Fruit fly (Drosophila melanogaster) whole organism, wandering third instar larva: ENCODE data around the gene Clk.
A peak's percentile ranks its signal among the peaks of the same experiment; 100 is the strongest.

ENCODE experiments used
- Abd-B ChIP-seq: fragments of >200 bp; optimal IDR thresholded peaks from 2 replicates; lab custom pipeline; 2017; ENCODE audit warnings: missing biosample characterization, missing genetic modification characterization
- CG32264 ChIP-seq: fragments of 200-800 bp; sonication (Bioruptor generic); optimal IDR thresholded peaks from 2 replicates; lab custom pipeline; 2016; ENCODE audit warnings: missing biosample characterization, missing genetic modification characterization
- CG9705 ChIP-seq: fragments of 200-800 bp; sonication (Bioruptor generic); optimal IDR thresholded peaks from 2 replicates; lab custom pipeline; 2018; ENCODE audit warnings: missing biosample characterization, mild to moderate bottlenecking, missing genetic modification characterization
- CrebA ChIP-seq: fragments of 200-800 bp; sonication (Bioruptor generic); optimal IDR thresholded peaks from 2 replicates; lab custom pipeline; 2016; ENCODE audit warnings: missing biosample characterization, mild to moderate bottlenecking, missing genetic modification characterization, borderline replicate concordance
- Dfd ChIP-seq: fragments of >200 bp; optimal IDR thresholded peaks from 2 replicates; lab custom pipeline; 2017; ENCODE audit warnings: missing biosample characterization, missing genetic modification characterization
- Dif ChIP-seq: fragments of 200-275, 200-300 bp; sonication (Bioruptor generic); optimal IDR thresholded peaks from 2 replicates; lab custom pipeline; 2018; ENCODE audit warnings: missing biosample characterization, missing genetic modification characterization; ENCODE audit not compliant: partially characterized antibody
- GATAd ChIP-seq: sonication (Bioruptor generic); optimal IDR thresholded peaks from 2 replicates; lab custom pipeline; 2016; ENCODE audit warnings: missing biosample characterization, missing genetic modification characterization
- HLH106 ChIP-seq: fragments of 200-800 bp; optimal IDR thresholded peaks from 3 replicates; lab custom pipeline; 2019; ENCODE audit warnings: missing biosample characterization, mild to moderate bottlenecking, missing genetic modification characterization, moderate library complexity
- Hnf4 ChIP-seq: fragments of 200-800 bp; sonication (Bioruptor generic); optimal IDR thresholded peaks from 2 replicates; lab custom pipeline; 2016; ENCODE audit warnings: missing biosample characterization, mild to moderate bottlenecking, missing genetic modification characterization
- Hr78 ChIP-seq: fragments of >200 bp; optimal IDR thresholded peaks from 2 replicates; lab custom pipeline; 2017; ENCODE audit warnings: missing biosample characterization, missing genetic modification characterization
- Hr83 ChIP-seq: fragments of 200-300 bp; sonication (Bioruptor generic); optimal IDR thresholded peaks from 2 replicates; lab custom pipeline; 2016; ENCODE audit warnings: missing biosample characterization, mild to moderate bottlenecking, missing genetic modification characterization, moderate library complexity; ENCODE audit not compliant: poor library complexity, severe bottlenecking
- Jra ChIP-seq: sonication (Bioruptor generic); optimal IDR thresholded peaks from 2 replicates; lab custom pipeline; 2016; ENCODE audit warnings: missing biosample characterization, missing genetic modification characterization
- Mio ChIP-seq: sonication (Bioruptor generic); optimal IDR thresholded peaks from 2 replicates; lab custom pipeline; 2016; ENCODE audit warnings: missing biosample characterization, missing genetic modification characterization
- Myc ChIP-seq: fragments of >200 bp; optimal IDR thresholded peaks from 2 replicates; lab custom pipeline; 2017
- N ChIP-seq: fragments of >200 bp; optimal IDR thresholded peaks from 2 replicates; lab custom pipeline; 2018; ENCODE audit warnings: missing biosample characterization, missing external identifiers, missing genetic modification characterization
- OdsH ChIP-seq: fragments of 200-800 bp; sonication (Bioruptor generic); optimal IDR thresholded peaks from 2 replicates; lab custom pipeline; 2016; ENCODE audit warnings: missing biosample characterization, mild to moderate bottlenecking, missing genetic modification characterization
- Rel ChIP-seq, 2 experiments: fragments of 200-800 bp; sonication (Bioruptor generic) in 1 of 2; optimal IDR thresholded peaks; 2 replicates in 1 of 2; 3 replicates in 1 of 2; lab custom pipeline; 2016 to 2019; ENCODE audit warnings: mild to moderate bottlenecking in 2 of 2, missing biosample characterization in 2 of 2, missing genetic modification characterization in 2 of 2, moderate library complexity in 1 of 2
- Sp1 ChIP-seq: fragments of 200-800 bp; sonication (Bioruptor generic); optimal IDR thresholded peaks from 3 replicates; lab custom pipeline; 2019; ENCODE audit warnings: missing biosample characterization, mild to moderate bottlenecking, missing genetic modification characterization, moderate library complexity
- Vsx2 ChIP-seq: fragments of 200-300, 225-300 bp; sonication (Bioruptor generic); optimal IDR thresholded peaks from 2 replicates; lab custom pipeline; 2018; ENCODE audit warnings: missing biosample characterization, missing genetic modification characterization; ENCODE audit not compliant: partially characterized antibody
- br ChIP-seq: fragments of 200-800 bp; sonication (Bioruptor generic); optimal IDR thresholded peaks from 2 replicates; lab custom pipeline; 2016; ENCODE audit warnings: missing biosample characterization, missing genetic modification characterization
- brk ChIP-seq: fragments of 200-800 bp; sonication (Bioruptor generic); optimal IDR thresholded peaks from 2 replicates; lab custom pipeline; 2016; ENCODE audit warnings: missing biosample characterization, mild to moderate bottlenecking, missing genetic modification characterization
- dl ChIP-seq, 2 experiments: fragments of 175-275, 200-275 bp in 1 of 2; fragments of 200-275 bp in 1 of 2; sonication (Bioruptor generic); optimal IDR thresholded peaks; lab custom pipeline; 2018; ENCODE audit warnings: mild to moderate bottlenecking in 2 of 2, missing biosample characterization in 2 of 2, missing genetic modification characterization in 2 of 2, moderate library complexity in 2 of 2; ENCODE audit not compliant: partially characterized antibody in 2 of 2, insufficient read depth in 1 of 2
- dmrt93B ChIP-seq: fragments of 200-800 bp; sonication (Bioruptor generic); optimal IDR thresholded peaks from 2 replicates; lab custom pipeline; 2018; ENCODE audit warnings: missing biosample characterization, mild to moderate bottlenecking, missing genetic modification characterization
- dsf ChIP-seq: sonication (Bioruptor generic); optimal IDR thresholded peaks from 2 replicates; lab custom pipeline; 2016; ENCODE audit warnings: missing biosample characterization, missing genetic modification characterization, borderline replicate concordance
- ey ChIP-seq: fragments of 200-800 bp; sonication (Bioruptor generic); optimal IDR thresholded peaks from 2 replicates; lab custom pipeline; 2016; ENCODE audit warnings: missing biosample characterization, missing genetic modification characterization
- foxo ChIP-seq, 2 experiments: fragments of 200-800 bp; sonication (Bioruptor generic); optimal IDR thresholded peaks; 2 replicates in 1 of 2; 3 replicates in 1 of 2; lab custom pipeline; 2016 to 2017; ENCODE audit warnings: missing biosample characterization in 2 of 2, missing genetic modification characterization in 2 of 2
- fru ChIP-seq: fragments of 200-800 bp; sonication (Bioruptor generic); optimal IDR thresholded peaks from 3 replicates; lab custom pipeline; 2016; ENCODE audit warnings: missing biosample characterization, mild to moderate bottlenecking, missing genetic modification characterization
- h ChIP-seq: fragments of 200-800 bp; sonication (Bioruptor generic); optimal IDR thresholded peaks from 3 replicates; lab custom pipeline; 2016; ENCODE audit warnings: missing biosample characterization, mild to moderate bottlenecking, missing genetic modification characterization
- jim ChIP-seq: fragments of 175-275, 200-325 bp; sonication (Bioruptor generic); optimal IDR thresholded peaks from 2 replicates; lab custom pipeline; 2016; ENCODE audit warnings: missing biosample characterization, mild to moderate bottlenecking, missing genetic modification characterization
- lola ChIP-seq: fragments of >200 bp; optimal IDR thresholded peaks from 2 replicates; lab custom pipeline; 2017; ENCODE audit warnings: missing biosample characterization, missing genetic modification characterization
- pan ChIP-seq: fragments of >200 bp; optimal IDR thresholded peaks from 2 replicates; lab custom pipeline; 2017
- psq ChIP-seq: fragments of 200-800 bp; sonication (Bioruptor generic); optimal IDR thresholded peaks from 3 replicates; lab custom pipeline; 2017; ENCODE audit warnings: missing biosample characterization, mild to moderate bottlenecking, missing genetic modification characterization, moderate library complexity
- rgr ChIP-seq: fragments of 200-800 bp; sonication (Bioruptor generic); optimal IDR thresholded peaks from 3 replicates; lab custom pipeline; 2016; ENCODE audit warnings: missing biosample characterization, mild to moderate bottlenecking, missing genetic modification characterization
- sage ChIP-seq: fragments of 200-800 bp; sonication (Bioruptor generic); optimal IDR thresholded peaks from 2 replicates; lab custom pipeline; 2016; ENCODE audit warnings: missing biosample characterization, mild to moderate bottlenecking, missing genetic modification characterization
- sv ChIP-seq: fragments of 200-800 bp; sonication (Bioruptor generic); optimal IDR thresholded peaks from 3 replicates; lab custom pipeline; 2016; ENCODE audit warnings: missing biosample characterization, missing genetic modification characterization
- tai ChIP-seq: sonication (Bioruptor generic); optimal IDR thresholded peaks from 2 replicates; lab custom pipeline; 2016; ENCODE audit warnings: missing biosample characterization, missing genetic modification characterization
- usp ChIP-seq: fragments of >200 bp; optimal IDR thresholded peaks from 2 replicates; lab custom pipeline; 2017; ENCODE audit warnings: missing biosample characterization, missing genetic modification characterization
- woc ChIP-seq: sonication (Bioruptor generic); optimal IDR thresholded peaks from 2 replicates; lab custom pipeline; 2016; ENCODE audit warnings: missing biosample characterization, mild to moderate bottlenecking, missing genetic modification characterization

The Clk gene

DNA sequence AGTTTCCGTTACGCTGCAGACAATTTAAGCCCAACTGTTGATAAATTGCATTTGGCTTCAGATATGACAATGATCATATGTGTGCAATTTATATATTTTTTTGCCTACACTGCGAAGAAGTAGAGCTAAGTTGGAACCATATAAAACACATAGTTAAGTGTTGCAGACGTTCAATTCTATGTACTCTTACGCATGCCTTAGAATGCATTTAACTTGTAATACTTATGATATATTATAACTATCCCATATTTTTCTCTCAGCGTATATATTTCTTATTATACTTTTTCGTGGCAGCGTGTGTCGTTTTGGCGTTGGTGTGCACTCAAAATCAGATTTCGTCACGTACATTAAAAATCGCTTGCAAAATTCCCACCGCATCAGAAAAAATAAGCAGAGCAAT, 8.0 kb upstream of the Clk start:
- peak; percentile 74 for TF ChIP-seq Hnf4
- no peak for TF ChIP-seq CrebA (GFP tag; lab: Kevin White, UChicago)
- TF ChIP-seq pan (lab: Kevin White, UChicago), result no peak
- no peak for TF ChIP-seq N
- TF ChIP-seq jim (GFP tag; lab: Kevin White, UChicago), result no peak
- TF ChIP-seq brk (GFP tag; lab: Kevin White, UChicago), result peak; percentile 38
- no peak for TF ChIP-seq Dif (GFP tag; lab: Kevin White, UChicago)
- TF ChIP-seq Mio, result no peak
- peak; percentile 69 for TF ChIP-seq OdsH (GFP tag; lab: Kevin White, UChicago)
- peak; percentile 73 for TF ChIP-seq Sp1 (GFP tag; lab: Kevin White, UChicago)
- TF ChIP-seq foxo (GFP tag; optimal IDR thresholded peaks at IDR 0.05; lab: Kevin White, UChicago), result peak in 1 of 2 experiments; percentile 78
- peak; percentile 63 for TF ChIP-seq sage (GFP tag; lab: Kevin White, UChicago)
- no peak for TF ChIP-seq Dfd
- TF ChIP-seq CG9705 (GFP tag; lab: Kevin White, UChicago), result no peak
- TF ChIP-seq sv (GFP tag; lab: Kevin White, UChicago), result no peak
- peak; percentile 74 for TF ChIP-seq ey
- peak; percentile 66 for TF ChIP-seq fru (GFP tag; lab: Kevin White, UChicago)
- TF ChIP-seq psq (GFP tag; lab: Kevin White, UChicago), result peak; percentile 56
- peak; percentile 85 for TF ChIP-seq h (GFP tag; lab: Kevin White, UChicago)
- TF ChIP-seq tai (GFP tag; lab: Kevin White, UChicago), result peak; percentile 68
- peak; percentile 9 for TF ChIP-seq Jra (GFP tag; lab: Kevin White, UChicago)
- peak; percentile 70 for TF ChIP-seq br
- peak; percentile 63 for TF ChIP-seq CG32264 (GFP tag; lab: Kevin White, UChicago)
- TF ChIP-seq Rel (GFP tag; optimal IDR thresholded peaks at IDR 0.05; lab: Kevin White, UChicago), result no peak
- peak; percentile 31 for TF ChIP-seq Rel (tag; optimal IDR thresholded peaks at IDR 0.05; lab: Kevin White, UChicago)
- TF ChIP-seq lola (GFP tag; lab: Kevin White, UChicago), result no peak
- TF ChIP-seq Vsx2, result no peak
- no peak for TF ChIP-seq woc (GFP tag; lab: Kevin White, UChicago)
- TF ChIP-seq dmrt93B (GFP tag; lab: Kevin White, UChicago), result peak; percentile 62
- TF ChIP-seq rgr (GFP tag; lab: Kevin White, UChicago), result peak; percentile 83
- peak; percentile 82 for TF ChIP-seq HLH106 (tag; lab: Kevin White, UChicago)
- TF ChIP-seq Hr78, result no peak
- no peak for TF ChIP-seq Abd-B (GFP tag; lab: Kevin White, UChicago)
- TF ChIP-seq GATAd (GFP tag; lab: Kevin White, UChicago), result no peak
- peak; percentile 26 for TF ChIP-seq dsf (GFP tag; lab: Kevin White, UChicago)
- no peak for TF ChIP-seq Myc (lab: Kevin White, UChicago)
- no peak for TF ChIP-seq usp
- TF ChIP-seq Hr83 (GFP tag; lab: Kevin White, UChicago), result no peak
- TF ChIP-seq, all 38 proteins: peak for 19

DNA sequence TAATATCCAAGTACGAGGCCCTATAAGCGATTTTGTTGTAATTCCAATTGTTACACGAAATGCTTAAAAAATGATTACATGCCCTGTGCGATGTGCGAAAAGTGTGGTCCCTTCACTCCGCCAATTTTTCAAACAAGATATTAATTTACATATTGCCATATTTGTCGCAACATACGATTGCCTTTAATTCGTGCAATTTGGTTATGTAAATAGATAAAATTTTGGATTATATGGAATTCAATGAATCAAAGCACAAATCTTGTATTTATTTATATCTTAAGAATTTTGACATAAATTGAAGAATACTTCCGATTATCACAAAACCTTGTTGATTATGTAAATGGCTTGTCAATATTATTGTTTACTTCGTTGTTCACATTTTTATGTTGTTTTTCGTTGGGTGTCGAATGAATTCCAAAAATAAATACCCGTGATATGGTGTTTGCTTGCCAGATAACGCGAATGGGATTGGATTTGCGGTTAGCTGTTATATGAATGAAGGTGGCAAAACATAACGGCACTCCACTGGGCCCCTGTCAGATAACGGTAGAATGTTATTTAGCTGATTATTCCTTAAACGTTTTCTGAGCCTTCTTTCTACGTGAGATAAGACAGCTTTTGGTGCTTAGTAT, 6.8 kb upstream of the Clk start:
- peak; percentile 26 for TF ChIP-seq tai (GFP tag; lab: Kevin White, UChicago)
- TF ChIP-seq CrebA (GFP tag; lab: Kevin White, UChicago), result no peak
- TF ChIP-seq dmrt93B (GFP tag; lab: Kevin White, UChicago), result peak; percentile 3
- TF ChIP-seq Hr78, result no peak
- no peak for TF ChIP-seq brk (GFP tag; lab: Kevin White, UChicago)
- TF ChIP-seq OdsH (GFP tag; lab: Kevin White, UChicago), result no peak
- no peak for TF ChIP-seq sage (GFP tag; lab: Kevin White, UChicago)
- TF ChIP-seq h (GFP tag; lab: Kevin White, UChicago), result peak; percentile 29
- TF ChIP-seq N, result no peak
- no peak for TF ChIP-seq Dif (GFP tag; lab: Kevin White, UChicago)
- no peak for TF ChIP-seq ey
- peak; percentile 11 for TF ChIP-seq fru (GFP tag; lab: Kevin White, UChicago)
- TF ChIP-seq Sp1 (GFP tag; lab: Kevin White, UChicago), result no peak
- no peak for TF ChIP-seq Rel (GFP tag; optimal IDR thresholded peaks at IDR 0.05; lab: Kevin White, UChicago)
- peak; percentile 33 for TF ChIP-seq Rel (tag; optimal IDR thresholded peaks at IDR 0.05; lab: Kevin White, UChicago)
- TF ChIP-seq HLH106 (tag; lab: Kevin White, UChicago), result no peak
- TF ChIP-seq jim (GFP tag; lab: Kevin White, UChicago), result no peak
- TF ChIP-seq Hnf4, result peak; percentile 30
- TF ChIP-seq rgr (GFP tag; lab: Kevin White, UChicago), result no peak
- TF ChIP-seq dsf (GFP tag; lab: Kevin White, UChicago), result no peak
- TF ChIP-seq GATAd (GFP tag; lab: Kevin White, UChicago), result no peak
- TF ChIP-seq woc (GFP tag; lab: Kevin White, UChicago), result no peak
- TF ChIP-seq psq (GFP tag; lab: Kevin White, UChicago), result no peak
- no peak for TF ChIP-seq Abd-B (GFP tag; lab: Kevin White, UChicago)
- no peak for TF ChIP-seq lola (GFP tag; lab: Kevin White, UChicago)
- no peak for TF ChIP-seq Vsx2
- no peak for TF ChIP-seq CG9705 (GFP tag; lab: Kevin White, UChicago)
- TF ChIP-seq foxo (GFP tag; optimal IDR thresholded peaks at IDR 0.05; lab: Kevin White, UChicago), result no peak
- no peak for TF ChIP-seq dl (GFP tag; optimal IDR thresholded peaks at IDR 0.05; lab: Kevin White, UChicago; ENCODE audit: insufficient read depth in 1 of 2, partially characterized antibody in 2 of 2)
- TF ChIP-seq sv (GFP tag; lab: Kevin White, UChicago), result no peak
- TF ChIP-seq br, result peak; percentile 4
- no peak for TF ChIP-seq pan (lab: Kevin White, UChicago)
- no peak for TF ChIP-seq Myc (lab: Kevin White, UChicago)
- no peak for TF ChIP-seq Mio
- no peak for TF ChIP-seq Hr83 (GFP tag; lab: Kevin White, UChicago)
- TF ChIP-seq Dfd, result no peak
- TF ChIP-seq Jra (GFP tag; lab: Kevin White, UChicago), result no peak
- TF ChIP-seq usp, result no peak
- TF ChIP-seq CG32264 (GFP tag; lab: Kevin White, UChicago), result no peak
